Worm (Caenorhabditis elegans) whole organism, L1 larva: ENCODE measurements around the gene C09B9.7.

Experiments used
- F16B12.6 ChIP-seq: fragments of 150-350 bp; optimal IDR thresholded peaks from 2 replicates; lab custom pipeline; 2014; ENCODE audit warnings: missing biosample characterization, missing genetic modification characterization
- aha-1 ChIP-seq: fragments of 150-350 bp; optimal IDR thresholded peaks from 2 replicates; lab custom pipeline; 2014; ENCODE audit warnings: missing biosample characterization, missing genetic modification characterization
- aly-2 ChIP-seq: fragments of 150-350 bp; optimal IDR thresholded peaks from 2 replicates; lab custom pipeline; 2014; ENCODE audit warnings: missing biosample characterization, missing genetic modification characterization
- blmp-1 ChIP-seq: fragments of 150-350 bp; optimal IDR thresholded peaks from 2 replicates; lab custom pipeline; 2014; ENCODE audit warnings: missing biosample characterization, missing genetic modification characterization
- elt-3 ChIP-seq, 6 experiments: fragments of 150-350 bp in 1 of 6; sonication (generic microtip); optimal IDR thresholded peaks; 2 replicates each; lab custom pipeline; 2017 to 2018; ENCODE audit warnings: missing biosample characterization in 6 of 6, missing genetic modification characterization in 6 of 6, inconsistent platforms in 1 of 6
- lin-39 ChIP-seq: fragments of 150-350 bp; optimal IDR thresholded peaks from 2 replicates; lab custom pipeline; 2014; ENCODE audit warnings: missing biosample characterization, missing genetic modification reagents, missing genetic modification characterization
- mab-9 ChIP-seq: fragments of 200-800 bp; sonication (Bioruptor generic); IDR thresholded peaks from 2 replicates; pipeline ENCODE4 v1.3.6; 2022; ENCODE audit warnings: missing genetic modification reagents, missing genetic modification characterization, missing compliant biosample characterization
- nhr-237 ChIP-seq: fragments of 150-350 bp; optimal IDR thresholded peaks from 2 replicates; lab custom pipeline; 2014; ENCODE audit warnings: missing biosample characterization, missing genetic modification characterization
- nhr-28 ChIP-seq: fragments of 150-350 bp; optimal IDR thresholded peaks from 2 replicates; lab custom pipeline; 2014; ENCODE audit warnings: missing biosample characterization, missing genetic modification characterization
- snpc-4 ChIP-seq: fragments of 150-350 bp; optimal IDR thresholded peaks from 2 replicates; lab custom pipeline; 2014; ENCODE audit warnings: missing biosample characterization, missing genetic modification characterization
- snu-23 ChIP-seq: sonication (generic microtip); optimal IDR thresholded peaks from 2 replicates; lab custom pipeline; 2016; ENCODE audit warnings: missing genetic modification characterization, missing compliant biosample characterization
- unc-130 ChIP-seq: fragments of 150-350 bp; optimal IDR thresholded peaks from 2 replicates; lab custom pipeline; 2017; ENCODE audit warnings: missing biosample characterization, missing genetic modification characterization, inconsistent platforms
- zag-1 ChIP-seq: fragments of 150-350 bp; optimal IDR thresholded peaks from 2 replicates; lab custom pipeline; 2014; ENCODE audit warnings: missing biosample characterization, missing genetic modification characterization

DNA sequence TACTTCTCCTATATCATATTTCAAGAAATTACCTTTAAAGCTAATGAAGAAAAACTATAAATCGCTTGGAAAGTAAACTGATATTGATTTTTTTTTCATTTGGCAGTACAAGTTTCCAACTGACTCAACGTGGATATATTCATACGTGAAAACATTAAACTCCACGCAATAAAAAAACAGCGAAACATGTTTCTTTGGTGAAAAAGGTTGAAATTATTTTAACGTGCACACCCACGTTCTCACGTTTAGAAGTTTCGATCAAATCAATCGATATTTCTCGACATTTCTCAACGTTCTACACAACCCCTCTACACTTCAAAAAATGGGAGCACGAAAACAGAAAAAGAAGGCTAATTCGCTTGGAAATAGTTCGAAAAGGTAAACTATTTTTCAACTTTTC lies 31.9 kb downstream of the C09B9.7 start, which contains the start of the genes best-6 and C09B9.2:
- TF ChIP-seq snu-23 (GFP tag; lab: Kevin White, UChicago) (no peak), blmp-1 (no peak), aly-2 (no peak), nhr-28 (tag; lab: Kevin White, UChicago) (no peak), unc-130 (tag; lab: Kevin White, UChicago) (no peak), lin-39 (tag; lab: Kevin White, UChicago) (no peak), mab-9 (GFP tag; lab: Robert Waterston, UW) (no peak), snpc-4 (tag; lab: Kevin White, UChicago) (no peak), elt-3 (tag; optimal IDR thresholded peaks at IDR 0.05; lab: Kevin White, UChicago) (no peak), aha-1 (no peak), F16B12.6 (tag; lab: Kevin White, UChicago) (no peak), zag-1 (tag; lab: Kevin White, UChicago) (no peak), nhr-237 (tag; lab: Kevin White, UChicago) (no peak)
